Fruit fly (Drosophila melanogaster): Measurements from ENCODE around the gene CG2975.

The CG2975 gene

dm6 chr2L:2884683-2885502 is 45.0 kb downstream of the CG2975 start (continued):
- TF ChIP-seq bbx (GFP tag; IDR thresholded peaks at IDR 0.05; ENCODE audit: partially characterized antibody) (peak; percentile 70; the same call in 1 of the 2 replicates), B-H2 (GFP tag; optimal IDR thresholded peaks at IDR 0.05) (peak; percentile 87), Opbp (GFP tag; IDR thresholded peaks at IDR 0.05; ENCODE audit: partially characterized antibody) (peak; percentile 71), Chrac-16 (GFP tag; optimal IDR thresholded peaks at IDR 0.05) (no peak), CG1603 (tag; optimal IDR thresholded peaks at IDR 0.05) (peak; percentile 89), CG30020 (tag; optimal IDR thresholded peaks at IDR 0.05) (peak; percentile 32), kay (GFP tag; optimal IDR thresholded peaks at IDR 0.05) (no peak), CG34376 (GFP tag; optimal IDR thresholded peaks at IDR 0.05) (peak; percentile 89), CG16863 (GFP tag; optimal IDR thresholded peaks at IDR 0.05) (no peak), CG12219 (GFP tag; optimal IDR thresholded peaks at IDR 0.05) (peak; percentile 5), jumu (GFP tag; optimal IDR thresholded peaks at IDR 0.05) (no peak), odd (GFP tag; optimal IDR thresholded peaks at IDR 0.05) (no peak), sr (GFP tag; IDR thresholded peaks at IDR 0.05) (peak; percentile 96), CG9817 (tag; optimal IDR thresholded peaks at IDR 0.05) (peak; percentile 48), sd (tag; optimal IDR thresholded peaks at IDR 0.05) (peak; percentile 92), CG18619 (GFP tag; optimal IDR thresholded peaks at IDR 0.05) (peak; percentile 27), chinmo (GFP tag; IDR thresholded peaks at IDR 0.05; ENCODE audit: partially characterized antibody) (peak; percentile 87; the same call in 3 of the 4 replicates), CG3065 (GFP tag; optimal IDR thresholded peaks at IDR 0.05) (no peak), CG10321 (GFP tag; IDR thresholded peaks at IDR 0.05) (no peak), NK7.1 (GFP tag; optimal IDR thresholded peaks at IDR 0.05) (no peak), Gsc (GFP tag; IDR thresholded peaks at IDR 0.05) (no peak), mam (GFP tag; optimal IDR thresholded peaks at IDR 0.05) (peak; percentile 30), Dip3 (GFP tag; optimal IDR thresholded peaks at IDR 0.05) (no peak), CG15011 (GFP tag; optimal IDR thresholded peaks at IDR 0.05) (no peak), gsb (GFP tag; IDR thresholded peaks at IDR 0.05) (0 out of 2 replicates have a peak, but pooled peaks have one; percentile 45), CG6765 (GFP tag; optimal IDR thresholded peaks at IDR 0.05) (peak; percentile 34), Sox102F (GFP tag; optimal IDR thresholded peaks at IDR 0.05) (peak; percentile 16), wor (GFP tag; IDR thresholded peaks at IDR 0.05) (no peak), tin (GFP tag; optimal IDR thresholded peaks at IDR 0.05) (peak; percentile 10), ash1 (GFP tag; optimal IDR thresholded peaks at IDR 0.05) (peak; percentile 65), CG2889 (GFP tag; IDR thresholded peaks at IDR 0.05) (no peak), sug (tag; optimal IDR thresholded peaks at IDR 0.05) (peak; percentile 74), Rx (GFP tag; IDR thresholded peaks at IDR 0.05) (no peak), grau (tag; optimal IDR thresholded peaks at IDR 0.05) (peak; percentile 42), CG18599 (GFP tag; optimal IDR thresholded peaks at IDR 0.05) (peak; percentile 29), Rfx (GFP tag; IDR thresholded peaks at IDR 0.05) (peak; percentile 79), zfh1 (GFP tag; IDR thresholded peaks at IDR 0.05) (peak; percentile 64; the same call in 2 of the 3 replicates), CG32772 (GFP tag; IDR thresholded peaks at IDR 0.05) (0 out of 2 replicates have a peak, but pooled peaks have one; percentile 7), Poxn (GFP tag; IDR thresholded peaks at IDR 0.05) (no peak), CG11696 (GFP tag; IDR thresholded peaks at IDR 0.05) (no peak), lilli (GFP tag; optimal IDR thresholded peaks at IDR 0.05) (no peak), exex (tag; optimal IDR thresholded peaks at IDR 0.05) (peak; percentile 55), toy (GFP tag; IDR thresholded peaks at IDR 0.05) (no peak), Blimp-1 (GFP tag; optimal IDR thresholded peaks at IDR 0.05) (no peak), CG8281 (tag; optimal IDR thresholded peaks at IDR 0.05) (peak; percentile 44), aop (GFP tag; IDR thresholded peaks at IDR 0.05) (peak; percentile 42; the same call in 1 of the 2 replicates), sima (GFP tag; optimal IDR thresholded peaks at IDR 0.05) (no peak), eve (GFP tag; optimal IDR thresholded peaks at IDR 0.05) (no peak), Xbp1 (GFP tag; optimal IDR thresholded peaks at IDR 0.05) (no peak)

Data from whole organism, embryonic.